Worm (Caenorhabditis elegans): Measurements from ENCODE around the gene gtf-2H3.

ce11 chrIII:10146701-10147100 is 26.8 kb upstream of the gtf-2H3 start, which contains the start of gene K08E5.1:
- no peak for TF ChIP-seq ceh-6 (GFP tag; optimal IDR thresholded peaks at IDR 0.05)
- no peak for TF ChIP-seq unc-86 (tag; optimal IDR thresholded peaks at IDR 0.05)
- TF ChIP-seq nhr-11 (tag; optimal IDR thresholded peaks at IDR 0.05) = no peak
- TF ChIP-seq pqm-1 (tag; optimal IDR thresholded peaks at IDR 0.05) = no peak
- TF ChIP-seq sdc-2 (tag; optimal IDR thresholded peaks at IDR 0.05) = no peak
- TF ChIP-seq zip-5 (tag; optimal IDR thresholded peaks at IDR 0.05) = no peak
- no peak for TF ChIP-seq elt-2 (tag; optimal IDR thresholded peaks at IDR 0.05)
- TF ChIP-seq ttx-3 (tag; optimal IDR thresholded peaks at IDR 0.05) = no peak
- no peak for TF ChIP-seq pha-4 (tag; optimal IDR thresholded peaks at IDR 0.05)
- no peak for TF ChIP-seq ahr-1 (tag; optimal IDR thresholded peaks at IDR 0.05)
- no peak for TF ChIP-seq nfya-1 (tag; optimal IDR thresholded peaks at IDR 0.05)
- no peak for TF ChIP-seq Y22D7AL.16 (tag; optimal IDR thresholded peaks at IDR 0.05)
- no peak for TF ChIP-seq C08G9.2 (tag; optimal IDR thresholded peaks at IDR 0.05)

Data from whole organism, late embryonic.